Worm (Caenorhabditis elegans): ENCODE measurements around the gene Y39B6A.69.
"Not testable (repeated sequence)": the region's sequence is repeated elsewhere in the genome, so short reads cannot be mapped to it uniquely, and the experiment has no call there.

- TF ChIP-seq ref-1 (GFP tag; conservative IDR thresholded peaks at IDR 0.05); med-1 (GFP tag; optimal IDR thresholded peaks at IDR 0.05; ENCODE audit: insufficient read depth): not testable (repeated sequence)
- TF ChIP-seq T22C8.4 (GFP tag; IDR thresholded peaks at IDR 0.05) = peak; percentile 93
Observed at ce11 chrV:19112590-19112989, 39.6 kb downstream of the Y39B6A.69 start.

All from whole organism, midembryonic.